Worm (Caenorhabditis elegans) whole organism, L2 larva: Measurements from ENCODE around the gene F58H1.5.

Experiments used
- C34F6.9 ChIP-seq: fragments of 150-350 bp; optimal IDR thresholded peaks from 2 replicates; lab custom pipeline; 2014; ENCODE audit warnings: missing biosample characterization, missing genetic modification characterization
- F13H6.1 ChIP-seq: sonication (generic microtip); optimal IDR thresholded peaks from 2 replicates; lab custom pipeline; 2016; ENCODE audit warnings: missing genetic modification characterization, missing compliant biosample characterization
- elt-1 ChIP-seq: fragments of 150-350 bp; optimal IDR thresholded peaks from 2 replicates; lab custom pipeline; 2014; ENCODE audit warnings: missing biosample characterization, missing genetic modification characterization
- elt-3 ChIP-seq: sonication (generic microtip); optimal IDR thresholded peaks from 2 replicates; lab custom pipeline; 2017; ENCODE audit warnings: missing biosample characterization, missing genetic modification characterization
- mab-5 ChIP-seq: fragments of 150-350 bp; optimal IDR thresholded peaks from 2 replicates; lab custom pipeline; 2014; ENCODE audit warnings: missing biosample characterization, missing genetic modification characterization
- nhr-11 ChIP-seq: fragments of 150-350 bp; optimal IDR thresholded peaks from 2 replicates; lab custom pipeline; 2014; ENCODE audit warnings: missing biosample characterization, missing genetic modification characterization
- nhr-237 ChIP-seq: fragments of 150-350 bp; optimal IDR thresholded peaks from 2 replicates; lab custom pipeline; 2014; ENCODE audit warnings: missing biosample characterization, missing genetic modification characterization
- nhr-77 ChIP-seq: fragments of 150-350 bp; optimal IDR thresholded peaks from 2 replicates; lab custom pipeline; 2014; ENCODE audit warnings: missing biosample characterization, missing genetic modification characterization
- snpc-4 ChIP-seq: fragments of 150-350 bp; optimal IDR thresholded peaks from 2 replicates; lab custom pipeline; 2014; ENCODE audit warnings: missing biosample characterization, missing genetic modification characterization
- zag-1 ChIP-seq: fragments of 150-350 bp; optimal IDR thresholded peaks from 2 replicates; lab custom pipeline; 2014; ENCODE audit warnings: missing biosample characterization, missing genetic modification characterization

DNA sequence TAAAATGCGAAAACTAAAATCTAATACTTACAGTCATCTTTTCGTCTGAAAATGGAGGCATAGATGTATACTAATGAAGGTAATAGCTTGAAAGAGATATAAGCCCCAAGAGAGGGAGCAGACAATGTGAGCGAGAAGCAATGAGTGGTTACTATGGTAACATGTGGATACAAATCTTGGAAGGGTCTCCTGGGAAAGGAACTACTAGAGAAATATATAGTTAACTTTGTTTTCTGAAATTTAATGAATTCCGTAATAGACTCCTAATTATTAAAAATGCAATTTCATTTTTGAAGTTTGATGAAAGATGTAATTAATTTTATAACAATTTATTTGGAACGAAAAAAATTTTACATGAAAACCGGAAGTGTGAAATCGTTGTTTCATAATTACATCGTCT, 30.8 kb upstream of the F58H1.5 start, which contains the start of gene osm-6:
- TF ChIP-seq zag-1 (tag; lab: Kevin White, UChicago) = no peak
- TF ChIP-seq F13H6.1 (tag; lab: Kevin White, UChicago) = no peak
- TF ChIP-seq nhr-77 (tag; lab: Kevin White, UChicago) = no peak
- no peak for TF ChIP-seq snpc-4 (tag; lab: Kevin White, UChicago)
- no peak for TF ChIP-seq nhr-237 (tag; lab: Kevin White, UChicago)
- no peak for TF ChIP-seq elt-3 (tag; lab: Kevin White, UChicago)
- no peak for TF ChIP-seq nhr-11 (tag; lab: Kevin White, UChicago)
- no peak for TF ChIP-seq elt-1 (tag; lab: Kevin White, UChicago)
- no peak for TF ChIP-seq mab-5 (tag; lab: Kevin White, UChicago)
- no peak for TF ChIP-seq C34F6.9 (tag; lab: Kevin White, UChicago)
